Fruit fly (Drosophila melanogaster) whole organism, prepupa: ENCODE measurements around the gene CG46281.

Experiments
- CG10669 ChIP-seq: fragments of 200-800 bp; sonication (Bioruptor generic); optimal IDR thresholded peaks from 3 replicates; lab custom pipeline; 2018; ENCODE audit warnings: missing biosample characterization, mild to moderate bottlenecking, missing genetic modification characterization, moderate library complexity
- CG32006 ChIP-seq: fragments of 200-800 bp; sonication (Bioruptor generic); optimal IDR thresholded peaks from 3 replicates; lab custom pipeline; 2017; ENCODE audit warnings: missing biosample characterization, mild to moderate bottlenecking, missing genetic modification characterization
- CG8632 ChIP-seq: fragments of 200-800 bp; sonication (Bioruptor generic); optimal IDR thresholded peaks from 3 replicates; lab custom pipeline; 2016; ENCODE audit warnings: missing biosample characterization, missing genetic modification characterization
- Lpt ChIP-seq: fragments of 200-800 bp; sonication (Bioruptor generic); optimal IDR thresholded peaks from 3 replicates; lab custom pipeline; 2016; ENCODE audit warnings: missing biosample characterization, missing genetic modification characterization
- Smox ChIP-seq: fragments of 200-800 bp; sonication (Bioruptor generic); optimal IDR thresholded peaks from 3 replicates; lab custom pipeline; 2016; ENCODE audit warnings: missing biosample characterization, missing genetic modification characterization
- fd59A ChIP-seq: fragments of 200-800 bp; sonication (Bioruptor generic); optimal IDR thresholded peaks from 2 replicates; lab custom pipeline; 2017; ENCODE audit warnings: missing biosample characterization, mild to moderate bottlenecking, missing genetic modification characterization, missing genetic modification reagents
- fkh ChIP-seq: fragments of 200-800 bp; sonication (Bioruptor generic); optimal IDR thresholded peaks from 3 replicates; lab custom pipeline; 2017; ENCODE audit warnings: missing biosample characterization, mild to moderate bottlenecking, missing genetic modification characterization, moderate library complexity

DNA sequence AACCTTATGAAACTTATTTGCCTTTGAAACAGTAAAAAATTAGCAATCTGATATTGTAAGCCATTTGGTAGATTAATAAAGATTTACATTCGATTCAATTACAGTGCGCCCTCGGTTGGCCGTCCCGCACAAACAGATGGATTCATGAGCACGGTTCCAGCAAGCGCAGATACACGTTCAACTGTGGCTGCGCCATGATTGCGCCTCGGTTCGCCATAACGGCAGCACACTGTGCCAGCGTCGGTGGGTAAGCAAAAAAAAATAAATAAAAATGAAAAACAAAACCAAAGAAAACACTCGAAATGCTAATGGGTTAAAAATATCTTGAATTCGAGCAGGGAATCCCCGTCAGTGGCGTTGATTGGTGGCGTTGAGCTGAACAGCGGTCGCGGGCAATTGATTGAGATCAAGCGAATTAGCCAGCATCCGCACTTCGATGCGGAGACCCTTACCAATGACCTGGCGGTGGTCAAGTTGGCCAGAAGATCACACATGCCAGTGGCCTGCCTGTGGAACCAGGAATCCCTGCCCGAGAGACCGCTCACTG is 9.0 kb upstream of the CG46281 start:
- TF ChIP-seq CG32006 (GFP tag; lab: Kevin White, UChicago) (no peak), fkh (GFP tag; lab: Kevin White, UChicago) (no peak), CG10669 (GFP tag; lab: Kevin White, UChicago) (no peak), fd59A (GFP tag; lab: Kevin White, UChicago) (no peak), Smox (GFP tag; lab: Kevin White, UChicago) (peak; percentile 22), Lpt (no peak), CG8632 (GFP tag; lab: Kevin White, UChicago) (peak; percentile 27)
